Worm (Caenorhabditis elegans) whole organism, young adult: ENCODE measurements around the gene T24D5.6.
A peak's percentile ranks its signal among the peaks of the same experiment; 100 is the strongest.
"Not testable (repeated sequence)": the region's sequence is repeated elsewhere in the genome, so short reads cannot be mapped to it uniquely, and the experiment has no call there.

ENCODE experiments used
- D2030.7 ChIP-seq: fragments of 200-800 bp; sonication (Bioruptor generic); IDR thresholded peaks from 2 replicates; pipeline ENCODE4 v1.3.6; 2022; ENCODE audit warnings: missing genetic modification reagents, missing genetic modification characterization, missing compliant biosample characterization
- F23B12.7 ChIP-seq: sonication (generic microtip); optimal IDR thresholded peaks from 2 replicates; lab custom pipeline; 2017; ENCODE audit warnings: missing genetic modification characterization, mild to moderate bottlenecking, missing compliant biosample characterization, antibody characterized with exemption, moderate library complexity; ENCODE audit not compliant: insufficient read depth
- F33H1.4 ChIP-seq: fragments of 200-800 bp; sonication (Bioruptor generic); IDR thresholded peaks from 2 replicates; pipeline ENCODE4 v1.3.6; 2022; ENCODE audit warnings: missing genetic modification reagents, missing genetic modification characterization, missing compliant biosample characterization
- F39B2.1 ChIP-seq: fragments of 200-800 bp; sonication (Bioruptor generic); IDR thresholded peaks from 2 replicates; pipeline ENCODE4 v1.3.6; 2022; ENCODE audit warnings: missing genetic modification reagents, missing genetic modification characterization, missing compliant biosample characterization
- F57C9.4 ChIP-seq: sonication (generic microtip); optimal IDR thresholded peaks from 2 replicates; lab custom pipeline; 2017; ENCODE audit warnings: mild to moderate bottlenecking, missing genetic modification characterization, missing compliant biosample characterization
- K12H6.12 ChIP-seq: fragments of 200-800 bp; sonication (Bioruptor generic); optimal IDR thresholded peaks from 2 replicates; lab custom pipeline; 2018; ENCODE audit warnings: mild to moderate bottlenecking, missing genetic modification characterization, missing compliant biosample characterization
- T26A5.8 ChIP-seq: sonication (generic microtip); optimal IDR thresholded peaks from 2 replicates; lab custom pipeline; 2016; ENCODE audit warnings: missing genetic modification characterization, missing compliant biosample characterization
- ama-1 ChIP-seq, 3 experiments: fragments of 150-350 bp in 1 of 3; sonication (generic microtip) in 2 of 3; optimal IDR thresholded peaks; 2 replicates each; lab custom pipeline; 2014 to 2018; ENCODE audit warnings: missing biosample characterization in 2 of 3, missing genetic modification characterization in 2 of 3, missing genetic modification reagents in 2 of 3
- attf-5 ChIP-seq: fragments of 200-800 bp; sonication (Bioruptor generic); optimal IDR thresholded peaks from 2 replicates; lab custom pipeline; 2018; ENCODE audit warnings: mild to moderate bottlenecking, missing genetic modification characterization, missing compliant biosample characterization
- attf-6 ChIP-seq: fragments of 200-800 bp; sonication (Bioruptor generic); IDR thresholded peaks from 2 replicates; pipeline ENCODE4 v1.3.6; 2022; ENCODE audit warnings: missing genetic modification reagents, missing genetic modification characterization, missing compliant biosample characterization
- ccch-3 ChIP-seq: fragments of 200-800 bp; sonication (Bioruptor generic); optimal IDR thresholded peaks from 2 replicates; lab custom pipeline; 2018; ENCODE audit warnings: mild to moderate bottlenecking, missing genetic modification characterization, missing compliant biosample characterization
- cebp-1 ChIP-seq, 2 experiments: fragments of 200-800 bp in 1 of 2; sonication (Bioruptor generic) in 1 of 2; sonication (generic microtip) in 1 of 2; IDR thresholded peaks in 1 of 2; optimal IDR thresholded peaks in 1 of 2; 2 replicates each; pipeline versions ENCODE4 v1.3.6 to Lab custom; 2017 to 2022; ENCODE audit warnings: missing compliant biosample characterization in 2 of 2, missing genetic modification characterization in 2 of 2, mild to moderate bottlenecking in 1 of 2, missing genetic modification reagents in 1 of 2, moderate library complexity in 1 of 2
- cebp-2 ChIP-seq: fragments of 200-800 bp; sonication (Bioruptor generic); IDR thresholded peaks from 2 replicates; pipeline ENCODE4 v1.3.6; 2022; ENCODE audit warnings: missing genetic modification characterization, missing compliant biosample characterization
- ceh-100 ChIP-seq: fragments of 200-800 bp; sonication (Bioruptor generic); IDR thresholded peaks from 2 replicates; pipeline ENCODE4 v1.3.6; 2022; ENCODE audit warnings: missing genetic modification reagents, missing genetic modification characterization, missing compliant biosample characterization
- ceh-27 ChIP-seq: fragments of 200-800 bp; sonication (Bioruptor generic); optimal IDR thresholded peaks from 2 replicates; lab custom pipeline; 2018; ENCODE audit warnings: mild to moderate bottlenecking, missing genetic modification characterization, moderate library complexity, missing compliant biosample characterization
- ceh-79 ChIP-seq: sonication (generic microtip); optimal IDR thresholded peaks from 2 replicates; lab custom pipeline; 2017; ENCODE audit warnings: mild to moderate bottlenecking, missing genetic modification characterization, missing compliant biosample characterization
- ceh-91 ChIP-seq: fragments of 200-800 bp; sonication (Bioruptor generic); IDR thresholded peaks from 2 replicates; pipeline ENCODE4 v1.3.6; 2022; ENCODE audit warnings: missing genetic modification reagents, missing genetic modification characterization, missing compliant biosample characterization
- chd-7 ChIP-seq: sonication (generic microtip); optimal IDR thresholded peaks from 2 replicates; lab custom pipeline; 2016; ENCODE audit warnings: mild to moderate bottlenecking, missing genetic modification characterization, moderate library complexity, missing compliant biosample characterization
- dox-1 ChIP-seq: fragments of 200-800 bp; sonication (Bioruptor generic); IDR thresholded peaks from 2 replicates; pipeline ENCODE4 v1.3.6; 2022; ENCODE audit warnings: missing genetic modification reagents, missing genetic modification characterization, missing compliant biosample characterization
- hlh-12 ChIP-seq: sonication (generic microtip); optimal IDR thresholded peaks from 2 replicates; lab custom pipeline; 2016; ENCODE audit warnings: missing genetic modification characterization, missing compliant biosample characterization
- hsf-1 ChIP-seq: fragments of 200-800 bp; sonication (Bioruptor generic); IDR thresholded peaks from 2 replicates; pipeline ENCODE4 v1.3.6; 2022; ENCODE audit warnings: missing genetic modification reagents, missing genetic modification characterization, missing compliant biosample characterization
- lin-26 ChIP-seq: fragments of 200-800 bp; sonication (Bioruptor generic); IDR thresholded peaks from 2 replicates; pipeline ENCODE4 v1.3.6; 2022; ENCODE audit warnings: missing genetic modification reagents, missing genetic modification characterization, missing compliant biosample characterization
- lin-35 ChIP-seq, 3 experiments: fragments of 150-350 bp in 2 of 3; sonication (generic microtip) in 1 of 3; optimal IDR thresholded peaks; 2 replicates each; lab custom pipeline; 2014 to 2018; ENCODE audit warnings: missing biosample characterization in 3 of 3, missing genetic modification characterization in 3 of 3, missing genetic modification reagents in 3 of 3
- lir-1 ChIP-seq: fragments of 200-800 bp; sonication (Bioruptor generic); conservative IDR thresholded peaks from 2 replicates; pipeline ENCODE4 v1.3.6; 2022; ENCODE audit warnings: missing genetic modification reagents, missing genetic modification characterization, missing compliant biosample characterization
- madf-10 ChIP-seq: sonication (generic microtip); optimal IDR thresholded peaks from 2 replicates; lab custom pipeline; 2016; ENCODE audit warnings: mild to moderate bottlenecking, missing genetic modification characterization, missing compliant biosample characterization
- madf-3 ChIP-seq: fragments of 200-800 bp; sonication (Bioruptor generic); IDR thresholded peaks from 2 replicates; pipeline ENCODE4 v1.3.6; 2022; ENCODE audit warnings: missing genetic modification reagents, missing genetic modification characterization, missing compliant biosample characterization
- mcd-1 ChIP-seq: fragments of 200-800 bp; sonication (Bioruptor generic); IDR thresholded peaks from 2 replicates; pipeline ENCODE4 v1.3.6; 2022; ENCODE audit warnings: missing genetic modification reagents, missing genetic modification characterization, missing compliant biosample characterization
- nfyb-1 ChIP-seq: fragments of 200-800 bp; sonication (Bioruptor generic); IDR thresholded peaks from 2 replicates; pipeline ENCODE4 v1.3.6; 2022; ENCODE audit warnings: missing genetic modification reagents, missing genetic modification characterization, missing compliant biosample characterization
- nhr-179 ChIP-seq: sonication (generic microtip); optimal IDR thresholded peaks from 2 replicates; lab custom pipeline; 2016; ENCODE audit warnings: mild to moderate bottlenecking, missing genetic modification characterization, missing compliant biosample characterization
- nhr-80 ChIP-seq: sonication (generic microtip); optimal IDR thresholded peaks from 2 replicates; lab custom pipeline; 2016; ENCODE audit warnings: missing genetic modification characterization, missing compliant biosample characterization
- sea-2 ChIP-seq: fragments of 200-800 bp; sonication (Bioruptor generic); IDR thresholded peaks from 2 replicates; pipeline ENCODE4 v1.3.6; 2022; ENCODE audit warnings: missing genetic modification characterization, missing compliant biosample characterization
- snpc-4 ChIP-seq, 5 experiments: fragments of 150-350 bp in 1 of 5; sonication (generic microtip) in 4 of 5; optimal IDR thresholded peaks; 2 replicates each; lab custom pipeline; 2014 to 2018; ENCODE audit warnings: missing genetic modification characterization in 5 of 5, missing biosample characterization in 3 of 5, antibody characterized with exemption in 2 of 5, mild to moderate bottlenecking in 2 of 5, missing compliant biosample characterization in 2 of 5, missing genotype in 2 of 5, moderate library complexity in 2 of 5, missing genetic modification reagents in 1 of 5
- tbp1 ChIP-seq: fragments of 200-800 bp; sonication (Bioruptor generic); optimal IDR thresholded peaks from 2 replicates; lab custom pipeline; 2018; ENCODE audit warnings: mild to moderate bottlenecking, missing genetic modification characterization, missing compliant biosample characterization
- unc-130 ChIP-seq: sonication (generic microtip); optimal IDR thresholded peaks from 2 replicates; lab custom pipeline; 2016; ENCODE audit warnings: missing genetic modification reagents, missing genetic modification characterization, missing compliant biosample characterization
- zfh-2 ChIP-seq: fragments of 200-800 bp; sonication (Bioruptor generic); conservative IDR thresholded peaks from 2 replicates; pipeline ENCODE4 v1.3.6; 2022; ENCODE audit warnings: missing genetic modification reagents, missing genetic modification characterization, missing compliant biosample characterization
- ztf-25 ChIP-seq: fragments of 200-800 bp; sonication (Bioruptor generic); IDR thresholded peaks from 2 replicates; pipeline ENCODE4 v1.3.6; 2022; ENCODE audit warnings: missing genetic modification reagents, missing genetic modification characterization, missing compliant biosample characterization

Gene T24D5.6

DNA sequence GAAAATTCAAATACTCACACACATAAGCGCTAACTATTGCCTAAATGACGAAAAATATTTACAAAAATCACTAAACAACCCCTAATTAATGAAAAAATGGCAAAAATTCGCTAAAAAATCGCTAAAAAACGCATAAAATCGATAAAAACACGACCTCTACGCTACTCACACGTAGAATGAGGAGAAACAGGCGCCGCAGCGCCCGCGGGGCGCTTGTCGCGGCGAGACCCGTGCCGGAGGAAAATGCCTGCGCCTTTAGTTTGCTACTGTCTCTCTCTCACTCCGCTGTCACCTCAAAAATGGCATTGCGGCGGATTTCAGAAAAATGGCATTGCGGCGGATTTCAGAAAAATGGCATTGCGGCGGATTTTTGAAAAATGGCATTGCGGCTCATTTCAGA lies 4.2 kb downstream of the T24D5.6 start:
- TF ChIP-seq zfh-2 (GFP tag; lab: Robert Waterston, UW) = 0 out of 2 replicates have a peak, but pooled peaks have one; percentile 15
- TF ChIP-seq, all 124 proteins: peak for 1; not testable (repeated sequence) for 123

DNA sequence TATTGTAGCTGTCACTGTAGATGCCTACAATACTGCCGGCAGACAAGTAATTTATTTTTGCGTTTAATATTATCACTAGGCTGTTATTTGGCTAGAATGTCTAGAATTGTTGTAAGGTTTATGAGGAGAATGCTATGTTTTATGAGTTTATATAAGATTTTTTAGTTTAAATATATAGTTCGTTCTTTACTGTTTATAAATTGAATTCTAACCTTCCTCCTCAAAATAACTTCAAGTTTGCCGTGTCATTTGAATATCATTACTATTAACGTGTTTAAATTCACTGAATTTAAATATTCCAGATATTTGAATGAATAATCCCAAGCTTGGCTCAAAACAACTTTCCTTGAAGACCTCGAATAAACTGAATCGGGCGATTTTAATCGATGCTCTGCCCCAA lies 10.0 kb downstream of the T24D5.6 start, which contains the start of gene R09A8.1:
R09A8.1 (plus strand) TSS at position 301 of the 400 bp plus-strand sequence.
- not testable (repeated sequence) for TF ChIP-seq unc-130 (GFP tag; lab: Kevin White, UChicago); K12H6.12; ceh-91 (GFP tag; lab: Robert Waterston, UW)

DNA sequence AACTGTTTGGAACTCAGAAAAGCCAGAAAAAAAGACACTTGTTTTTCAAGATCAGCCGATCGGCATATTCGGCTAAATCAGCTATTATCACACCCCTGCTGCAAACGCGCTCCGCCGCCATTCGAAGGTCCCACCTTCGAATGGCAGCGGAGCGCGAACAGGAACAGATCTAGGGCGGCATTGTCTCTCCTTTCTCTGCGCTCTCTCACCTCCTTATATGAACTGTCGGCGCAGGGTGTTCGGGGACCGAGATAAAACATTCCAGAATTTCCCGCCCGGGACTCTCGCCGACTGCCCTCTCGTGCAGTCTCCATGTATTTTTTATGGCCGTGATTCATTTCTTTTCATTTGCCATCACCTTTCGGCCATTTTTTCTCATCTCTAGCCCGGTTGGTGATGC lies 15.0 kb downstream of the T24D5.6 start:
- TF ChIP-seq hsf-1 (GFP tag; lab: Robert Waterston, UW) (0 out of 2 replicates have a peak, but pooled peaks have one; percentile 47), madf-3 (0 out of 2 replicates have a peak, but pooled peaks have one; percentile 63), ztf-25 (GFP tag; lab: Robert Waterston, UW) (0 out of 2 replicates have a peak, but pooled peaks have one; percentile 28), mcd-1 (GFP tag; lab: Robert Waterston, UW) (0 out of 2 replicates have a peak, but pooled peaks have one; percentile 24), ama-1 (optimal IDR thresholded peaks at IDR 0.05; lab: Kevin White, UChicago) (no peak), ama-1 (GFP tag; optimal IDR thresholded peaks at IDR 0.05; lab: Kevin White, UChicago) (no peak)

DNA sequence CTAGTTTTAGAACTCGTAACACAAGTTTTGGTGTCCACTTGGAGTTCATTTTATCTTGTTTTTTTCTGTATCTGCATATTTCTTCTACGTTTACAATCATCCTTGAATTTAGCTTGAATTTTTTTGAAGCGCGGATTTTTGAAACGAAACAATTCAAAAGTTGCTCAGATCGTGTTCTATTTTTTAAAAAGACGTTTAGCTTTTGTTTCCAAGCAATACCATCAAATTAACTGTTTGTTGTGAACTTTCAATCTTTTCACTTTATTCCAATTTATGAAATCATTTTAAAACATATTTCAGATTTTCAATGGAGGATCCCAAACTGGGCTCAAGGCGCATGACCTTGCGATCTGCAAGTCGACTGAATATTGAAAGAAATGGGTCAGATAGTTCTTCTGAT lies 15.7 kb downstream of the T24D5.6 start, which contains the start of gene R09A8.2:
R09A8.2 (plus strand) TSS at position 301 of the 400 bp plus-strand sequence.
- no peak for TF ChIP-seq T26A5.8
- no peak for TF ChIP-seq cebp-2 (GFP tag; lab: Robert Waterston, UW)
- no peak for TF ChIP-seq D2030.7 (GFP tag; lab: Robert Waterston, UW)
- no peak for TF ChIP-seq snpc-4 (GFP tag; optimal IDR thresholded peaks at IDR 0.05; lab: Kevin White, UChicago)
- TF ChIP-seq snpc-4 (tag; optimal IDR thresholded peaks at IDR 0.05; lab: Kevin White, UChicago) = no peak
- no peak for TF ChIP-seq dox-1 (GFP tag; lab: Robert Waterston, UW)
- no peak for TF ChIP-seq madf-3
- no peak for TF ChIP-seq F33H1.4 (GFP tag; lab: Robert Waterston, UW)
- TF ChIP-seq ccch-3 (GFP tag; lab: Kevin White, UChicago) = no peak
- TF ChIP-seq ztf-25 (GFP tag; lab: Robert Waterston, UW) = no peak
- no peak for TF ChIP-seq chd-7 (tag; lab: Kevin White, UChicago)

DNA sequence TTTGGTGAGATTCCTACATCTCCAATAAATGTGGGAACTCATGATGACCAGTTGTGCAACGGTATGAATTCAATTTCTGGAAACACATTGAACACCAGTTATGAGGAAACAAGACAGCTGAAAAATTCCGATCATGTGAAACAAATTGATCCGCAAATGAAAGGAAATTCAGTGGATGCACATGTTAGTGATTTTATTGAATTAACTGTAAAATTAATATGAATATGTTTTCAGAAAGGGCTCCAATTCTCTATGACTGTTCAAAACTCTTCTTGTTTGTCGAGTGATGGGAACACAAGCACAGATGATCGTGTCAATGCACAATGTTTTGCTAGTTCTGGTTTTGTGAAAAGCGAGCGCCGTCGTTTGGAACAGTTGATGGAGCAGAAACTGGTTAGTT lies 16.9 kb downstream of the T24D5.6 start:
- no peak for TF ChIP-seq lin-26 (GFP tag; lab: Robert Waterston, UW)
- TF ChIP-seq madf-10 (tag; lab: Kevin White, UChicago) = no peak
- no peak for TF ChIP-seq attf-6 (GFP tag; lab: Robert Waterston, UW)
- TF ChIP-seq ceh-79 = no peak
- TF ChIP-seq F23B12.7 = no peak

DNA sequence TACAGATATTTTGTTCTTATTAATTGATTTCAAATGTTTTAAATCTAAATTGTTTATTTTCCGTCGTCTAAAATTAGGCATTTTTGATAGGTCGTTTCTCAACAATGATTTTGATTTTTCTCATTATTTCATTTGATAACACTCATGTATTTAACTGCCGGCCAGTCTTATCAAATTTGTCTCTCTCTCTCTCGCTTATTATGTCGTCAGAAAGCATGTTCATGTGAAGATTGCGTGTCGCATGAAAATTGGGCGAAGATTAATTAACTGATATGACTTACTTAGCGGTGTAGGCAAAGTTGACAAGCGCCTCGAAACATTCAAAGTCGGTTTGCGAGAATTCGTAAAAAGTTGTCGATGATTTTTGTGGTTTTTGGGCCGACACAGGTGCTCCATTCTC lies 24.4 kb downstream of the T24D5.6 start:
- TF ChIP-seq tbp1 (peak; percentile 18), lir-1 (GFP tag; lab: Robert Waterston, UW) (no peak), nhr-80 (tag; lab: Kevin White, UChicago) (peak; percentile 77), ztf-25 (GFP tag; lab: Robert Waterston, UW) (no peak), nfyb-1 (GFP tag; lab: Robert Waterston, UW) (0 out of 2 replicates have a peak, but pooled peaks have one; percentile 27)
- TF ChIP-seq, all 124 proteins: peak for 3

DNA sequence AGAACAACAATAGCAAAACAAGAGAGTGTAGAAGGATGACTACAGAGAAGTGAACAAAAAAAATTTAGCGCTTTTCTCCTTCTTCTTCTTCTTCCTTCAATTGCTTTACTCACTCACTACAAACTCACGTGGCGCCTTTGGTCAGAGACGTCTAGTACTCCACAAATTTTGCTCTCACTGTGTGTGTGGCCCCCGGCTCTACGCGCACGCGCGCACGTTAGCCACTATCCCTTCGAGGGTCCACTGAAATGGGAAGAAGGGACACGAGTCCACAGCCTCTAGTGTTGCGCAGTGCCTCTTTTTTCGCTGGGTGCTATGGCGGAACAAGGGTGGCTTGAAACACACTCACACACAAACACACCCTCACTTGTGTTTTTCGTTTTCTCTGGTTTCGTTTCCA lies 25.8 kb downstream of the T24D5.6 start:
- TF ChIP-seq lin-35 (GFP tag; optimal IDR thresholded peaks at IDR 0.05; lab: Kevin White, UChicago) (no peak), F57C9.4 (tag; lab: Kevin White, UChicago) (no peak), nhr-179 (no peak), cebp-1 (GFP tag; IDR thresholded peaks at IDR 0.05; lab: Robert Waterston, UW) (no peak), cebp-1 (tag; optimal IDR thresholded peaks at IDR 0.05; lab: Kevin White, UChicago) (peak; percentile 47), attf-5 (GFP tag; lab: Kevin White, UChicago) (peak; percentile 14), hlh-12 (tag; lab: Kevin White, UChicago) (no peak), mcd-1 (GFP tag; lab: Robert Waterston, UW) (0 out of 2 replicates have a peak, but pooled peaks have one; percentile 26), lir-1 (GFP tag; lab: Robert Waterston, UW) (no peak), F39B2.1 (GFP tag; lab: Robert Waterston, UW) (no peak), sea-2 (GFP tag; lab: Robert Waterston, UW) (no peak), tbp1 (no peak), dox-1 (GFP tag; lab: Robert Waterston, UW) (peak; percentile 59; the same call in 1 of the 2 replicates), ceh-27 (GFP tag; lab: Kevin White, UChicago) (peak; percentile 54), ceh-100 (GFP tag; lab: Robert Waterston, UW) (no peak)
